Worm (Caenorhabditis elegans): ENCODE data around the gene C29F7.2.

The C29F7.2 gene

ce11 chrX:13415722-13416121 is at the start of gene C29F7.2:
C29F7.2 (plus strand) TSS chrX:13416078.
- TF ChIP-seq unc-62 (GFP tag; optimal IDR thresholded peaks at IDR 0.05): no peak

DNA sequence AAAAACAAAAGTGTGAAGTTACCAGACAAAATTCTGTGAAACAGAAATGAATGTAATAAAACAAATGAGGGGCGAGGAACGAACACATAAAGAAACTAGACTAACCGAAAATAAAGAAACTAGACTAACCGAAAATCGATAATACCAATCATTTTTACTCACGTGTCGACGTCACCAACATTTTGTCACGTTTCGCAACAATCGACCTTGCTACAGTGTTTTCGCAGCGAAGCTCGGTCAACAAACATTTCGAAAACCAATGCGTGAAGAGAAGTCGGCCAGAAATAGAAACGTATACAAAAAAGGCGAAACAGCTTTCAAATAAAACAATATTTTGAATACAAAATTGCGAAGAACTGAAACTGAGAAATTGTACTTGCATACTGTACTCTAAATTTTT is 48.9 kb upstream of the C29F7.2 start:
- TF ChIP-seq unc-62 (GFP tag; optimal IDR thresholded peaks at IDR 0.05): no peak

DNA sequence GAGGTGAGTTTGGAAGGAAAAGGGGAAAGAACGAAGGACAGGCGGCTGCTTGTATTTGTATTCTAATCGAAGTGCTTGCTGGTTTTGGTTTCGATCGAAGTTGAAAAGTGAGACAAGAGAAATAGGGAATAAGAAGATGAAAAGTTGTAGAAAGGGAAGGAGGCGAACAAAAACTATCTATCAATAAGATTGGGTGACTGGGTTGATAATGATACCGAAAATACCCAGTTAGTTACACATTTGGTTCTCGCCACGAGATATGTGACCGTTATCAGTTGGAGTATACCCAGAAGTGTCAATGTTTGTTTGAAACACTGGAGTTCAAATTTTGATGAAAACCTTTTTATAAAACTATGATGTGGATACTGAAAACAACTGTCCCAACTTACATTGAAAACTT is 47.6 kb upstream of the C29F7.2 start:
- no peak for TF ChIP-seq unc-62 (GFP tag; optimal IDR thresholded peaks at IDR 0.05)

DNA sequence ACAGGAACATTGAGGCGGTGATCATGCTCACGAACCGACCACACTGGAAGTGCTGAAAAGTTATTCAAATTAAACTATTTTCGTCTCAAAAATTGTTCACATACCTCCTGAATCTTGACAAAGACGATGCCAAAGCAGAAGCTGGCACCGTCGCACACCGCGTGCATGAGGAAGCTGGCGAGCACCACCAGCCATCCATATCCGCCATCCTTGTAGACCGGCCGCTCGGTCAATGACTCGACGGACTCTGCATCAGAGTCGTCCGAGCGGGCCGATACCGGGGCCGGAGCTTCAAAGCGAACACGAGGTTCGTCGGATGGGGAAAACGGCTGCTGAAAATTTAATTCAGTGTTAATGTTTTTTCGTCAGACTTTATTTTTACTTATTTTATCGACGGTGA is 39.7 kb upstream of the C29F7.2 start:
- no peak for TF ChIP-seq unc-62 (GFP tag; optimal IDR thresholded peaks at IDR 0.05)

DNA sequence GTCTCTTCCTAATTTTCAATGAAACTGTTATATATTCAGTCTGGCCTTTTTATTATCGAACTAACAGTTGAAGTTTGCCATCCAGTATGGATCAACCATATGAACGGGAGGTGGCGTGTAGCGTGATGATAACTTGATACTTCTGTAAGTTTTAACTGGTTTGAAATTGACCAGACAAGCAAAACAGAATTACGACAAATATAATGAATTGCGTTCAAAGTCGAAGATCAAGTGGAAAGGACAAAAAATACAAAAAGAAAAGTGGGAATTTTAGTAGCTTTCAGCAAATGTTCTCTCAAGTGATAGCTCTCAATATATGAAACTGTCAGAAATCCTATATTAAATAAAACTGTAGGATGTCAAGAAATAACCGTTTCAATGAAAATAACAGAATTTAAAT is 39.0 kb upstream of the C29F7.2 start, which contains the start of the genes C49F8.14 and gem-1:
C49F8.14 (minus strand) TSS at position 99 of the 400 bp plus-strand sequence.
gem-1 (minus strand) TSS at position 142 of the 400 bp plus-strand sequence.
- TF ChIP-seq unc-62 (GFP tag; optimal IDR thresholded peaks at IDR 0.05): no peak

ce11 chrX:13379072-13379471 is 36.8 kb upstream of the C29F7.2 start:
- TF ChIP-seq unc-62 (GFP tag; optimal IDR thresholded peaks at IDR 0.05): no peak

ce11 chrX:13380988-13381742 is 34.7 kb upstream of the C29F7.2 start:
- TF ChIP-seq unc-62 (GFP tag; optimal IDR thresholded peaks at IDR 0.05): no peak

ce11 chrX:13383273-13383672 is 32.6 kb upstream of the C29F7.2 start:
- TF ChIP-seq unc-62 (GFP tag; optimal IDR thresholded peaks at IDR 0.05): no peak

DNA sequence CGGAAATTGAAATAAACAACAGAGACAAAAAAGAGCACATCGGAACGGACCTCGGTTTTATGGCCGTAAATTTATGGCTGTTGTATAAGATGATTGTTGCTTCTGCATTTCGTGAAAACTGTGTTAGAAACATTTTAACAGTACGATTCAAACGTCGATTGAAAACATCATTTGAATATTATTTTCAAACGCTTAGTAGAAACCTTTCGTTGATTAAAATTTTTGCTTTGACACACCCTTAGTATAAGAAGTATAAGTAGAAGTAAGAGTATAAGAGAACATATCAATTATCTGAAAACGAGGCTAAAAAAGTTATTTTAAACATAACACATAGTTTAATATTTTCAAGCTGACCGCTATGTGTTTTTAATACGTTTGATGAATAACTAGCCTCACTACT is 31.1 kb upstream of the C29F7.2 start:
- TF ChIP-seq unc-62 (GFP tag; optimal IDR thresholded peaks at IDR 0.05): no peak

DNA sequence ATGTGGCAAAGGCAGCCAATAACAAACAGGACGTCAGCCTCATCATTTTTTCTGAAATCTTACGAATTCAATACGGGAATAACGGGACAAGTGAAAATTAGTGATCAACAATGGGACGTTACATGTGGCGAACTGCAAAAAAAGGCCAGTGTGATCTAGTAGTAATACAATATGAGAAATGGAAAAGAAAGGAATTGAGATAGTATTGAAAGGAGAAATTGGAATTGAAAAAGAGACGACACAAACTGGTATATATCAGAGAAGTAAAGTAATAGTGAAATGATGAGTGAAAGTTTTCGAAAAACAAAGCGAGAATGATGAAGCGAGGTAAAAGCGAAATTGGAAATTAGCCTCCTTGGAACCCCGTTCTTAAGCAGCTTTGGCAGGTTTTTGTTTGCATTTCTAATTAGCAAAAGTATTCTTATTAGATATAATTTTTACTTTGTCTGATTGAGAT is 28.4 kb upstream of the C29F7.2 start, which contains the start of gene C49F8.3:
C49F8.3 (minus strand) TSS at position 51 of the 457 bp plus-strand sequence.
- no peak for TF ChIP-seq unc-62 (GFP tag; optimal IDR thresholded peaks at IDR 0.05)

DNA sequence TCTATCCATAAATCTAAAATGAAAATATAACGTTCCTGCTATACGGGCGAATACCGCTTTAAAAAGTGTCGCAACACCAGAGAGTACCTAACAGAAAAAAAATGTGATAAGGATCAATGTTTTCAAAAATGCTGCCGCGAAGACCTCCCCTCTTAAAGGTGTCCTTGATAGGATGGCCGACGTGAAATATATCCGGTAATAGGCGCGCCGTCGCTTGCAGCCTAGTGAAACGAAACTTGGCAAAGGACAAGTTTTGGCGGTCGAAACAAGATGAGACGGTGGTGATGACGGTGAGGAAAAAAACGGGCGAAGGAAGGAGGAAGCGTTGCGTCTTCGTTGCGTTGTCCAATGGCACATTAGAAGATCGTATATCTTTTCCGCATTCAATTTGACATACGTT is 27.0 kb upstream of the C29F7.2 start:
- TF ChIP-seq unc-62 (GFP tag; optimal IDR thresholded peaks at IDR 0.05): no peak

DNA sequence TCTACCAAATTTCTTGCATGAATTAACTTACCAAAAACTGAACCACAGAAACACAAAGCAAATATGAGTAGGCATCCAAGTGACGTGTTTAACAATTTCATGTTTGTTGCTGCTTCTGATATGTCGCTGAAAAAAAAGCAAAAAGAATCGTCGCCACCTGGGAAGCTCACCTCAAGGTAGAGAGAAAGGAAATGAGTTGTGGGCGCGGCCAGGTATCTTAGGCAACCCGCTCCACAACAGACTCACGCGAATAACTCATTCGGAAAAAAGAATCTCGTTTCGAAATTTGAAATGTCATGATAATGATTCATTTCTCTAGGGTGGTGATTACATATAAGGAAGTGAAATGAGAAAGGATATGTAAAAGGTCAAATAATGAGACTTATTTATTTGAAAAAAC is 20.9 kb upstream of the C29F7.2 start, which contains the start of gene irld-2:
irld-2 (minus strand) TSS at position 101 of the 400 bp plus-strand sequence.
- no peak for TF ChIP-seq unc-62 (GFP tag; optimal IDR thresholded peaks at IDR 0.05)

ce11 chrX:13396550-13397023 is 19.3 kb upstream of the C29F7.2 start, which contains the start of gene F02C12.3:
F02C12.3 (plus strand) TSS chrX:13396973.
- TF ChIP-seq unc-62 (GFP tag; optimal IDR thresholded peaks at IDR 0.05): no peak

DNA sequence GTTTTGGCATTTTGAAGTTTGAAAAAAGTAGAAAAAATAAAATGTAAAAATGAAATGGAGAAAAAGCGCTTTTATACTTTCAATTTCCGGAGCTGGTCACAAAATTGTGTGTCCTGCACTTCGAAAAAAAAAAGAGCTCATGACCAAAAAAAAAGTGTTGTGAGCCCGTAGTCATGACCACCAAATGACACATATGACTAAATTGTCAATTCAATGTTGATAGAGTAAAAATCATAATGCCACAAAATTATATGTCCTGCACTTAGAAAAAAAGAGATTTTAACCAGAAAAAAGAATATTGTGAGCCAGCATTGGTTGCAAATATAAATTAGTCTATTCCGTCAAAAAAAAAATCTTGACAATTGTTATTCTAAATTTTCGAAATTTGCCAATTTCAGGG is 16.7 kb upstream of the C29F7.2 start, which contains the start of gene F02C12.2:
F02C12.2 (minus strand) TSS at position 101 of the 400 bp plus-strand sequence.
- TF ChIP-seq unc-62 (GFP tag; optimal IDR thresholded peaks at IDR 0.05): no peak

DNA sequence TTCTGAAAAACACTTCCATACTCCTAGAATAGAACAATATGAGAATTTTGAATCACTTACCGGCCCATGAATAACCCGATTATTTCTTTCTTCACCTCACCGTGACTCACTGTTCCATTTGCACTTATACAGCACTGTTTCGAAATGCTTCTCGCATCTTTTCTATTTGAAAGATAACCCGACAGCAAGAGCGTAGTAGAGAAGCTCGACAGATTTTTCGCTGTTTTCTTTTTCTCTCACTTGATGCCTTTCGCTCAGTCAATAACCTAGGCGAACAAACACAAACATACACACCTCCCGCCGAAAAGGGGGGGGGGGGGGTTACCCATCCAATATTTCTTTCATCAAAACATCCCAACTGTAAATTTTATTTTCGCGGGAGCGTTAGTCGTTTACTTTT is 14.6 kb upstream of the C29F7.2 start:
- no peak for TF ChIP-seq unc-62 (GFP tag; optimal IDR thresholded peaks at IDR 0.05)

- no peak for TF ChIP-seq unc-62 (GFP tag; optimal IDR thresholded peaks at IDR 0.05)
Observed at ce11 chrX:13401783-13402182, 14.1 kb upstream of the C29F7.2 start, which contains the start of gene F02C12.1. F02C12.1 (plus strand) TSS chrX:13402083.

- no peak for TF ChIP-seq unc-62 (GFP tag; optimal IDR thresholded peaks at IDR 0.05)
Observed at ce11 chrX:13409543-13409942, 6.3 kb upstream of the C29F7.2 start, which contains the start of the genes cyp-13B1 and C29F7.1. cyp-13B1 (minus strand) TSS chrX:13409643. C29F7.1 (plus strand) TSS chrX:13409936.
